Worm (Caenorhabditis elegans): ENCODE results near the gene F13B12.6.

DNA sequence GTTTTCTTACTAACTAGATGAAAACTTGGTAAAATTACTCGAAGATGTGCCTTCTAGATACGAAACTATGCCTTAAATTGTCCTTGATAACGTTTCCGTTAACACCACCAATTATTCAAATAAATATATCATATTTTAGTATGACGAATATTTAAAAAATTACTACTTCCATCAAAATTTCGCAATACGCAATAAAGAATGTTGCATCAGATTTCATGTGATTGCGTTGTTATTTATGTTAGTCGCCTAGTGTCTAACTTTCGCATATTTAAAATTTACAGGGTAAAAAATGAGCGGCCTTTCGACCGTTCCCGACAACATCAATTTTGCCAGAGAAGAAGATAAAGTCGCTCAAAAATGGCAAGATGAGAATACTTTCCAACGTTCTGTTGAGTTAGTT lies 49.4 kb downstream of the F13B12.6 start, which contains the start of gene iars-1:
- TF ChIP-seq snpc-4 (tag; optimal IDR thresholded peaks at IDR 0.05) (no peak), egl-27 (tag; optimal IDR thresholded peaks at IDR 0.05) (no peak), lin-13 (GFP tag; optimal IDR thresholded peaks at IDR 0.05) (no peak), nhr-129 (tag; optimal IDR thresholded peaks at IDR 0.05) (peak; percentile 11), mdl-1 (tag; optimal IDR thresholded peaks at IDR 0.05) (no peak), nhr-21 (tag; optimal IDR thresholded peaks at IDR 0.05) (no peak)

Data from whole organism, L2 larva.